Fruit fly (Drosophila melanogaster): ENCODE results near the gene CG11594.

The CG11594 gene

dm6 chr3L:3977622-3978355 lies 48.0 kb downstream of the CG11594 start (continued):
- TF ChIP-seq D19B (GFP tag; optimal IDR thresholded peaks at IDR 0.05) (no peak), CG9876 (GFP tag; optimal IDR thresholded peaks at IDR 0.05) (no peak), ab (GFP tag; optimal IDR thresholded peaks at IDR 0.05) (no peak), Sry-β (GFP tag; optimal IDR thresholded peaks at IDR 0.05) (no peak), CG10209 (GFP tag; optimal IDR thresholded peaks at IDR 0.05) (peak; percentile 9), tx (GFP tag; optimal IDR thresholded peaks at IDR 0.05) (no peak), emc (GFP tag; optimal IDR thresholded peaks at IDR 0.05) (no peak), CG17802 (tag; optimal IDR thresholded peaks at IDR 0.05) (no peak), PHDP (tag; optimal IDR thresholded peaks at IDR 0.05) (no peak), grau (tag; optimal IDR thresholded peaks at IDR 0.05) (peak; percentile 38), Opbp (GFP tag; IDR thresholded peaks at IDR 0.05; ENCODE audit: partially characterized antibody) (no peak), ac (GFP tag; optimal IDR thresholded peaks at IDR 0.05) (peak; percentile 40), CG10321 (GFP tag; IDR thresholded peaks at IDR 0.05) (no peak), ind (GFP tag; optimal IDR thresholded peaks at IDR 0.05) (no peak), CG3065 (GFP tag; optimal IDR thresholded peaks at IDR 0.05) (no peak), CG13287 (GFP tag; IDR thresholded peaks at IDR 0.05; ENCODE audit: partially characterized antibody) (no peak), dati (GFP tag; IDR thresholded peaks at IDR 0.05) (no peak), Mad (GFP tag; optimal IDR thresholded peaks at IDR 0.05) (no peak), cato (GFP tag; optimal IDR thresholded peaks at IDR 0.05; ENCODE audit: borderline replicate concordance) (no peak), pb (GFP tag; optimal IDR thresholded peaks at IDR 0.05) (no peak), onecut (GFP tag; IDR thresholded peaks at IDR 0.05) (no peak), CG8281 (tag; optimal IDR thresholded peaks at IDR 0.05) (no peak), CG16779 (GFP tag; IDR thresholded peaks at IDR 0.05) (no peak), Dref (GFP tag; IDR thresholded peaks at IDR 0.05) (no peak), az2 (GFP tag; optimal IDR thresholded peaks at IDR 0.05) (peak; percentile 18), Hsf (GFP tag; optimal IDR thresholded peaks at IDR 0.05) (no peak), CG9932 (GFP tag; IDR thresholded peaks at IDR 0.05) (no peak), phol (tag; optimal IDR thresholded peaks at IDR 0.05) (peak; percentile 60), CG6854 (GFP tag; optimal IDR thresholded peaks at IDR 0.05) (no peak), Lhr (GFP tag; optimal IDR thresholded peaks at IDR 0.05) (no peak), vnd (GFP tag; IDR thresholded peaks at IDR 0.05; ENCODE audit: partially characterized antibody) (no peak), Sin3A (optimal IDR thresholded peaks at IDR 0.05) (no peak), disco-r (GFP tag; optimal IDR thresholded peaks at IDR 0.05) (no peak), Max (GFP tag; optimal IDR thresholded peaks at IDR 0.05) (no peak), CG1647 (GFP tag; optimal IDR thresholded peaks at IDR 0.05) (no peak), CG8388 (GFP tag; optimal IDR thresholded peaks at IDR 0.05) (peak; percentile 33), CG6175 (GFP tag; IDR thresholded peaks at IDR 0.05) (no peak), CG9437 (GFP tag; optimal IDR thresholded peaks at IDR 0.05) (no peak), gfzf (GFP tag; optimal IDR thresholded peaks at IDR 0.05) (no peak), Sry-δ (GFP tag; optimal IDR thresholded peaks at IDR 0.05) (no peak), zen (tag; optimal IDR thresholded peaks at IDR 0.05) (peak; percentile 90)

- no peak for TF ChIP-seq vvl (GFP tag; IDR thresholded peaks at IDR 0.05)
- no peak for TF ChIP-seq psq (GFP tag; optimal IDR thresholded peaks at IDR 0.05)
- TF ChIP-seq CG7963 (GFP tag; IDR thresholded peaks at IDR 0.05; ENCODE audit: partially characterized antibody): no peak
- no peak for TF ChIP-seq CG8290 (GFP tag; optimal IDR thresholded peaks at IDR 0.05)
- TF ChIP-seq CG8290 (tag; optimal IDR thresholded peaks at IDR 0.05): no peak
- no peak for TF ChIP-seq kay (GFP tag; optimal IDR thresholded peaks at IDR 0.05)
- no peak for TF ChIP-seq CG7928 (GFP tag; optimal IDR thresholded peaks at IDR 0.05)
- TF ChIP-seq Scr (GFP tag; IDR thresholded peaks at IDR 0.05; ENCODE audit: partially characterized antibody): no peak
- peak; percentile 61 for TF ChIP-seq tap (tag; optimal IDR thresholded peaks at IDR 0.05)
- no peak for TF ChIP-seq Sox100B (GFP tag; optimal IDR thresholded peaks at IDR 0.05)
- no peak for TF ChIP-seq CG1647 (GFP tag; optimal IDR thresholded peaks at IDR 0.05)
- no peak for TF ChIP-seq Dref (GFP tag; IDR thresholded peaks at IDR 0.05)
- peak; percentile 0 for TF ChIP-seq D (optimal IDR thresholded peaks at IDR 0.05)
- no peak for TF ChIP-seq D (GFP tag; optimal IDR thresholded peaks at IDR 0.05)
These were observed 49.4 kb downstream of the CG11594 start for dm6 chr3L:3976438-3976837.

Measured in whole organism, embryonic.